Fruit fly (Drosophila melanogaster): ENCODE measurements around the gene CG14115.

The CG14115 gene

dm6 chr3L:13015823-13016465 is 45.3 kb downstream of the CG14115 start, which contains the start of gene CG11267 (continued):
- TF ChIP-seq Dfd (GFP tag; optimal IDR thresholded peaks at IDR 0.05) (no peak), shn (GFP tag; optimal IDR thresholded peaks at IDR 0.05) (peak; percentile 51), CG16863 (GFP tag; optimal IDR thresholded peaks at IDR 0.05) (peak; percentile 33), Bgb (GFP tag; IDR thresholded peaks at IDR 0.05; ENCODE audit: partially characterized antibody) (no peak), CG2889 (GFP tag; IDR thresholded peaks at IDR 0.05) (peak; percentile 69; the same call in 2 of the 3 replicates), CG34422 (GFP tag; IDR thresholded peaks at IDR 0.05) (peak; percentile 93), BEAF-32 (GFP tag; optimal IDR thresholded peaks at IDR 0.05) (peak; percentile 23), CG1024 (GFP tag; IDR thresholded peaks at IDR 0.05) (peak; percentile 91), chn (GFP tag; optimal IDR thresholded peaks at IDR 0.05) (peak; percentile 73), zfh2 (GFP tag; optimal IDR thresholded peaks at IDR 0.05) (peak; percentile 80), CG1603 (tag; optimal IDR thresholded peaks at IDR 0.05) (peak; percentile 89), tup (GFP tag; optimal IDR thresholded peaks at IDR 0.05) (peak; percentile 73), CG6254 (GFP tag; optimal IDR thresholded peaks at IDR 0.05) (peak; percentile 71), Myb (GFP tag; optimal IDR thresholded peaks at IDR 0.05) (peak; percentile 54), CG13894 (tag; optimal IDR thresholded peaks at IDR 0.05) (peak; percentile 89), CG4730 (GFP tag; IDR thresholded peaks at IDR 0.05) (peak; percentile 84), CG30431 (GFP tag; optimal IDR thresholded peaks at IDR 0.05) (peak; percentile 59), ro (GFP tag; IDR thresholded peaks at IDR 0.05) (peak; percentile 75), CG11247 (GFP tag; IDR thresholded peaks at IDR 0.05) (peak; percentile 89), CG2116 (GFP tag; optimal IDR thresholded peaks at IDR 0.05) (peak; percentile 49), Mad (GFP tag; optimal IDR thresholded peaks at IDR 0.05) (peak; percentile 67), CG31388 (GFP tag; optimal IDR thresholded peaks at IDR 0.05) (peak; percentile 81), hkb (optimal IDR thresholded peaks at IDR 0.05) (no peak), hkb (GFP tag; IDR thresholded peaks at IDR 0.05) (peak; percentile 94), esg (GFP tag; conservative IDR thresholded peaks at IDR 0.05) (peak; percentile 93), CG7745 (tag; optimal IDR thresholded peaks at IDR 0.05) (no peak), BtbVII (GFP tag; optimal IDR thresholded peaks at IDR 0.05) (peak; percentile 87), CG7839 (tag; optimal IDR thresholded peaks at IDR 0.05) (peak; percentile 93), CG11093 (GFP tag; IDR thresholded peaks at IDR 0.05) (peak; percentile 65; the same call in 1 of the 3 replicates), Poxn (GFP tag; IDR thresholded peaks at IDR 0.05) (peak; percentile 66; the same call in 1 of the 2 replicates), fu2 (GFP tag; optimal IDR thresholded peaks at IDR 0.05) (peak; percentile 70), CG4617 (GFP tag; optimal IDR thresholded peaks at IDR 0.05; ENCODE audit: borderline replicate concordance) (peak; percentile 31), cas (GFP tag; IDR thresholded peaks at IDR 0.05) (peak; percentile 77; the same call in 1 of the 2 replicates), chif (GFP tag; optimal IDR thresholded peaks at IDR 0.05) (peak; percentile 55 to 79), ems (GFP tag; optimal IDR thresholded peaks at IDR 0.05) (peak; percentile 73), Mrtf (GFP tag; IDR thresholded peaks at IDR 0.05) (peak; percentile 82), cwo (GFP tag; optimal IDR thresholded peaks at IDR 0.05) (peak; percentile 84), knrl (GFP tag; IDR thresholded peaks at IDR 0.05; ENCODE audit: partially characterized antibody) (no peak), fru (optimal IDR thresholded peaks at IDR 0.05) (no peak), CG15269 (tag; optimal IDR thresholded peaks at IDR 0.05) (peak; percentile 82), Hr3 (GFP tag; optimal IDR thresholded peaks at IDR 0.05) (peak; percentile 61), nom (GFP tag; optimal IDR thresholded peaks at IDR 0.05) (peak; percentile 60), CG6854 (GFP tag; optimal IDR thresholded peaks at IDR 0.05) (peak; percentile 77), peb (GFP tag; IDR thresholded peaks at IDR 0.05) (peak; percentile 73), CG3163 (GFP tag; optimal IDR thresholded peaks at IDR 0.05) (peak; percentile 12), grn (GFP tag; optimal IDR thresholded peaks at IDR 0.05) (no peak), HLH3B (GFP tag; IDR thresholded peaks at IDR 0.05) (peak; percentile 89), ac (GFP tag; optimal IDR thresholded peaks at IDR 0.05) (no peak), CG6175 (GFP tag; IDR thresholded peaks at IDR 0.05) (peak; percentile 82), CHES-1-like (GFP tag; optimal IDR thresholded peaks at IDR 0.05) (peak; percentile 73), ftz-f1 (GFP tag; optimal IDR thresholded peaks at IDR 0.05) (no peak)
